Worm (Caenorhabditis elegans) whole organism, L1 larva: ENCODE results near the gene syx-6.

Source experiments
- aly-2 ChIP-seq: fragments of 150-350 bp; optimal IDR thresholded peaks from 2 replicates; lab custom pipeline; 2014; ENCODE audit warnings: missing biosample characterization, missing genetic modification characterization
- dsc-1 ChIP-seq: sonication (generic microtip); optimal IDR thresholded peaks from 2 replicates; lab custom pipeline; 2016; ENCODE audit warnings: mild to moderate bottlenecking, missing genetic modification characterization, missing compliant biosample characterization
- fos-1 ChIP-seq: fragments of 150-350 bp; optimal IDR thresholded peaks from 2 replicates; lab custom pipeline; 2014; ENCODE audit warnings: missing biosample characterization, missing genetic modification characterization
- hpl-2 ChIP-seq: fragments of 150-350 bp; optimal IDR thresholded peaks from 2 replicates; lab custom pipeline; 2014; ENCODE audit warnings: missing biosample characterization, missing genetic modification reagents, missing genetic modification characterization
- irx-1 ChIP-seq: sonication (generic microtip); optimal IDR thresholded peaks from 2 replicates; lab custom pipeline; 2016; ENCODE audit warnings: missing genetic modification characterization, missing compliant biosample characterization
- jun-1 ChIP-seq: fragments of 150-350 bp; optimal IDR thresholded peaks from 2 replicates; lab custom pipeline; 2014; ENCODE audit warnings: missing biosample characterization, missing genetic modification reagents, missing genetic modification characterization
- lin-39 ChIP-seq: fragments of 150-350 bp; optimal IDR thresholded peaks from 2 replicates; lab custom pipeline; 2014; ENCODE audit warnings: missing biosample characterization, missing genetic modification reagents, missing genetic modification characterization
- lsy-2 ChIP-seq, 2 experiments: fragments of 150-350 bp; optimal IDR thresholded peaks; 2 replicates each; lab custom pipeline; 2014; ENCODE audit warnings: missing biosample characterization in 2 of 2, missing genetic modification characterization in 2 of 2
- pag-3 ChIP-seq: sonication (generic microtip); optimal IDR thresholded peaks from 2 replicates; lab custom pipeline; 2017; ENCODE audit warnings: missing genetic modification characterization, mild to moderate bottlenecking, missing compliant biosample characterization, antibody characterized with exemption, borderline replicate concordance; ENCODE audit not compliant: insufficient read depth
- snpc-4 ChIP-seq: fragments of 150-350 bp; optimal IDR thresholded peaks from 2 replicates; lab custom pipeline; 2014; ENCODE audit warnings: missing biosample characterization, missing genetic modification characterization
- vab-15 ChIP-seq: sonication (generic microtip); optimal IDR thresholded peaks from 2 replicates; lab custom pipeline; 2017; ENCODE audit warnings: missing genotype, mild to moderate bottlenecking, missing genetic modification characterization, missing compliant biosample characterization

ce11 chrX:3165569-3165968, 1.2 kb downstream of the syx-6 start, which contains the start of gene pfut-1:
- no peak for TF ChIP-seq hpl-2
- no peak for TF ChIP-seq lsy-2 (tag; optimal IDR thresholded peaks at IDR 0.05; lab: Kevin White, UChicago)
- no peak for TF ChIP-seq vab-15 (tag; lab: Kevin White, UChicago)
- no peak for TF ChIP-seq aly-2 (tag; lab: Kevin White, UChicago)
- no peak for TF ChIP-seq fos-1 (tag; lab: Kevin White, UChicago)
- TF ChIP-seq dsc-1 (tag; lab: Kevin White, UChicago), result no peak
- TF ChIP-seq irx-1 (tag; lab: Kevin White, UChicago), result no peak
- no peak for TF ChIP-seq pag-3 (tag; lab: Kevin White, UChicago)
- TF ChIP-seq snpc-4 (tag; lab: Kevin White, UChicago), result no peak
- no peak for TF ChIP-seq jun-1
- no peak for TF ChIP-seq lin-39
